Worm (Caenorhabditis elegans): ENCODE measurements around the gene F39F10.3.
"Not testable (repeated sequence)": the region's sequence is repeated elsewhere in the genome, so short reads cannot be mapped to it uniquely, and the experiment has no call there.

The F39F10.3 gene

ce11 chrX:16880426-16880825 is 11.4 kb upstream of the F39F10.3 start, which contains the start of gene acs-9:
Gene acs-9, minus strand, starts transcription at chrX:16880526.
- TF ChIP-seq Y5F2A.4 (GFP tag; optimal IDR thresholded peaks at IDR 0.05) (no peak), lin-1 (GFP tag; IDR thresholded peaks at IDR 0.05) (no peak), mep-1 (tag; optimal IDR thresholded peaks at IDR 0.05) (no peak), hif-1 (tag; optimal IDR thresholded peaks at IDR 0.05) (no peak), snpc-1.2 (GFP tag; IDR thresholded peaks at IDR 0.05) (no peak), pqm-1 (tag; optimal IDR thresholded peaks at IDR 0.05) (no peak), php-3 (GFP tag; IDR thresholded peaks at IDR 0.05) (no peak), attf-4 (tag; optimal IDR thresholded peaks at IDR 0.05) (no peak), cey-2 (tag; optimal IDR thresholded peaks at IDR 0.05; ENCODE audit: borderline replicate concordance, insufficient read depth) (no peak), nhr-25 (tag; optimal IDR thresholded peaks at IDR 0.05; ENCODE audit: borderline replicate concordance, insufficient read depth) (no peak), F26F4.8 (GFP tag; conservative IDR thresholded peaks at IDR 0.05) (no peak), zag-1 (tag; optimal IDR thresholded peaks at IDR 0.05) (no peak), snpc-4 (tag; optimal IDR thresholded peaks at IDR 0.05) (no peak), dmd-6 (GFP tag; IDR thresholded peaks at IDR 0.05) (no peak), lin-15B (tag; optimal IDR thresholded peaks at IDR 0.05) (no peak), aly-2 (tag; optimal IDR thresholded peaks at IDR 0.05) (no peak), set-16 (GFP tag; IDR thresholded peaks at IDR 0.05) (no peak), F44E2.7 (GFP tag; IDR thresholded peaks at IDR 0.05) (no peak)

ce11 chrX:16883426-16883825 is 8.4 kb upstream of the F39F10.3 start, which contains the start of gene Y13C8A.1:
Gene Y13C8A.1, plus strand, starts transcription at chrX:16883726.
- TF ChIP-seq ceh-28, nhr-76, mdl-1 (tag; optimal IDR thresholded peaks at IDR 0.05): not testable (repeated sequence)

- TF ChIP-seq ztf-7 (tag; optimal IDR thresholded peaks at IDR 0.05) (no peak), dmd-9 (GFP tag; IDR thresholded peaks at IDR 0.05) (no peak), lim-7 (GFP tag; IDR thresholded peaks at IDR 0.05) (0 out of 2 replicates have a peak, but pooled peaks have one; percentile 11), set-16 (GFP tag; IDR thresholded peaks at IDR 0.05) (peak; percentile 73)
Observed at ce11 chrX:16884075-16884474, 7.7 kb upstream of the F39F10.3 start.

ce11 chrX:16893767-16894166 is 2.0 kb downstream of the F39F10.3 start:
- TF ChIP-seq tra-1 (GFP tag; IDR thresholded peaks at IDR 0.05) (no peak), snpc-1.2 (GFP tag; IDR thresholded peaks at IDR 0.05) (peak; percentile 71; the same call in 1 of the 2 replicates), dmd-8 (GFP tag; IDR thresholded peaks at IDR 0.05) (no peak), php-3 (GFP tag; IDR thresholded peaks at IDR 0.05) (0 out of 2 replicates have a peak, but pooled peaks have one; percentile 40), spr-1 (tag; optimal IDR thresholded peaks at IDR 0.05) (no peak), egl-43 (GFP tag; IDR thresholded peaks at IDR 0.05) (0 out of 2 replicates have a peak, but pooled peaks have one; percentile 50), set-16 (GFP tag; IDR thresholded peaks at IDR 0.05) (peak; percentile 66), lim-7 (GFP tag; IDR thresholded peaks at IDR 0.05) (peak; percentile 68; the same call in 1 of the 2 replicates), F49E8.2 (tag; optimal IDR thresholded peaks at IDR 0.05; ENCODE audit: borderline replicate concordance) (peak; percentile 5), aly-2 (tag; optimal IDR thresholded peaks at IDR 0.05) (no peak), daf-8 (GFP tag; IDR thresholded peaks at IDR 0.05) (no peak)

- TF ChIP-seq zfp-3 (GFP tag; conservative IDR thresholded peaks at IDR 0.05) (no peak), lin-13 (GFP tag; optimal IDR thresholded peaks at IDR 0.05) (no peak), snpc-4 (tag; optimal IDR thresholded peaks at IDR 0.05) (no peak), tag-97 (GFP tag; IDR thresholded peaks at IDR 0.05) (no peak), nhr-76 (tag; optimal IDR thresholded peaks at IDR 0.05) (no peak), dmd-9 (GFP tag; IDR thresholded peaks at IDR 0.05) (no peak), aha-1 (tag) (no peak), dve-1 (tag; optimal IDR thresholded peaks at IDR 0.05; ENCODE audit: insufficient read depth) (no peak), duxl-1 (tag; optimal IDR thresholded peaks at IDR 0.05; ENCODE audit: poor library complexity) (no peak), gei-8 (GFP tag; optimal IDR thresholded peaks at IDR 0.05) (no peak), F44E2.7 (GFP tag; IDR thresholded peaks at IDR 0.05) (no peak), nhr-237 (tag; optimal IDR thresholded peaks at IDR 0.05) (no peak), Y75B8A.6 (GFP tag; IDR thresholded peaks at IDR 0.05) (no peak), Y105C5A.15 (GFP tag; IDR thresholded peaks at IDR 0.05) (no peak), cey-2 (tag; optimal IDR thresholded peaks at IDR 0.05; ENCODE audit: borderline replicate concordance, insufficient read depth) (no peak), pha-4 (GFP tag; IDR thresholded peaks at IDR 0.05) (no peak), pha-4 (tag; optimal IDR thresholded peaks at IDR 0.05) (no peak), nhr-6 (tag; optimal IDR thresholded peaks at IDR 0.05) (no peak), zip-2 (tag; optimal IDR thresholded peaks at IDR 0.05) (no peak)
Observed at ce11 chrX:16894577-16894976, 2.8 kb downstream of the F39F10.3 start, which contains the start of gene F39F10.2. Gene F39F10.2, plus strand, starts transcription at chrX:16894877.
